Fruit fly (Drosophila melanogaster): ENCODE data around the gene CG15743.

Gene CG15743

dm6 chrX:13285749-13286336 lies 336 bp downstream of the CG15743 start (continued):
- peak; percentile 24 for TF ChIP-seq pzg (GFP tag; optimal IDR thresholded peaks at IDR 0.05)
- TF ChIP-seq Doc3 (GFP tag; IDR thresholded peaks at IDR 0.05; ENCODE audit: partially characterized antibody) = peak; percentile 47; the same call in 1 of the 3 replicates
- TF ChIP-seq row (GFP tag; IDR thresholded peaks at IDR 0.05) = 0 out of 3 replicates have a peak, but pooled peaks have one; percentile 24
- TF ChIP-seq ham (GFP tag; IDR thresholded peaks at IDR 0.05) = no peak
- peak; percentile 24 for TF ChIP-seq MESR4 (GFP tag; optimal IDR thresholded peaks at IDR 0.05)
- TF ChIP-seq nmo (GFP tag; optimal IDR thresholded peaks at IDR 0.05) = peak; percentile 21
- TF ChIP-seq Dll (GFP tag; IDR thresholded peaks at IDR 0.05; ENCODE audit: partially characterized antibody) = peak; percentile 81
- peak in 1 of 3 experiments; percentile 11 for TF ChIP-seq lola (GFP tag; optimal IDR thresholded peaks at IDR 0.05)
- peak; percentile 53 for TF ChIP-seq CG2116 (GFP tag; optimal IDR thresholded peaks at IDR 0.05)
- no peak for TF ChIP-seq amos (GFP tag; IDR thresholded peaks at IDR 0.05; ENCODE audit: partially characterized antibody)
- TF ChIP-seq CG12299 (tag; optimal IDR thresholded peaks at IDR 0.05) = no peak
- TF ChIP-seq CG16863 (GFP tag; optimal IDR thresholded peaks at IDR 0.05) = no peak
- peak; percentile 60; the same call in 1 of the 3 replicates for TF ChIP-seq zen2 (GFP tag; IDR thresholded peaks at IDR 0.05; ENCODE audit: partially characterized antibody)
- no peak for TF ChIP-seq CG6683 (GFP tag; optimal IDR thresholded peaks at IDR 0.05)
- no peak for TF ChIP-seq vfl (GFP tag; optimal IDR thresholded peaks at IDR 0.05)
- TF ChIP-seq Nf-YC (tag; optimal IDR thresholded peaks at IDR 0.05) = peak; percentile 4
- peak; percentile 75; the same call in 2 of the 3 replicates for TF ChIP-seq CG34224 (GFP tag; IDR thresholded peaks at IDR 0.05; ENCODE audit: partially characterized antibody)
- peak; percentile 15 for TF ChIP-seq CG9727 (GFP tag; optimal IDR thresholded peaks at IDR 0.05)
- no peak for TF ChIP-seq cas (GFP tag; IDR thresholded peaks at IDR 0.05)
- TF ChIP-seq Ets65A (GFP tag) = peak; percentile 20

- TF ChIP-seq CG12769 (tag; optimal IDR thresholded peaks at IDR 0.05) (no peak), CG13287 (GFP tag; IDR thresholded peaks at IDR 0.05; ENCODE audit: partially characterized antibody) (peak; percentile 81), Deaf1 (tag; optimal IDR thresholded peaks at IDR 0.05) (no peak), sima (GFP tag; optimal IDR thresholded peaks at IDR 0.05) (no peak), CG9932 (GFP tag; IDR thresholded peaks at IDR 0.05) (peak; percentile 15; the same call in 1 of the 2 replicates), CG1529 (GFP tag; optimal IDR thresholded peaks at IDR 0.05) (no peak), Ada2b (GFP tag; IDR thresholded peaks at IDR 0.05) (no peak), grn (GFP tag; optimal IDR thresholded peaks at IDR 0.05) (no peak), CG9437 (GFP tag; optimal IDR thresholded peaks at IDR 0.05) (no peak), CG10959 (GFP tag; IDR thresholded peaks at IDR 0.05) (no peak), zfh2 (GFP tag; optimal IDR thresholded peaks at IDR 0.05) (no peak), repo (GFP tag; optimal IDR thresholded peaks at IDR 0.05) (no peak), CG11247 (GFP tag; IDR thresholded peaks at IDR 0.05) (no peak), Hr51 (GFP tag; optimal IDR thresholded peaks at IDR 0.05) (no peak), HLH4C (GFP tag; IDR thresholded peaks at IDR 0.05; ENCODE audit: partially characterized antibody) (peak; percentile 57; the same call in 2 of the 3 replicates), Dp (GFP tag; optimal IDR thresholded peaks at IDR 0.05) (peak; percentile 83), kah (GFP tag; optimal IDR thresholded peaks at IDR 0.05) (no peak), Hey (tag; optimal IDR thresholded peaks at IDR 0.05) (no peak), CG17328 (GFP tag; IDR thresholded peaks at IDR 0.05) (no peak), gro (GFP tag; optimal IDR thresholded peaks at IDR 0.05) (no peak), CG7271 (tag; optimal IDR thresholded peaks at IDR 0.05) (no peak), CG7786 (GFP tag; optimal IDR thresholded peaks at IDR 0.05) (no peak), esg (GFP tag; conservative IDR thresholded peaks at IDR 0.05) (no peak), jumu (GFP tag; optimal IDR thresholded peaks at IDR 0.05) (no peak), Hand (GFP tag; optimal IDR thresholded peaks at IDR 0.05) (no peak), unc-4 (GFP tag; IDR thresholded peaks at IDR 0.05; ENCODE audit: partially characterized antibody) (peak; percentile 82), CG8765 (GFP tag; IDR thresholded peaks at IDR 0.05) (no peak), Bdp1 (GFP tag; optimal IDR thresholded peaks at IDR 0.05) (no peak), da (GFP tag; optimal IDR thresholded peaks at IDR 0.05) (no peak)
Observed at dm6 chrX:13287854-13288376, 2.4 kb downstream of the CG15743 start, which contains the start of gene Remo. Gene Remo (plus strand): TSS chrX:13288051.

Data from whole organism, embryonic.